Worm (Caenorhabditis elegans): ENCODE results near the gene natc-1.
A peak's percentile ranks its signal among the peaks of the same experiment; 100 is the strongest.

natc-1 gene

ce11 chrV:8462074-8462473, at the start of gene natc-1, which contains the start of gene dnj-22:
Gene natc-1, plus strand, starts transcription at chrV:8462359.
Gene dnj-22, minus strand, starts transcription at chrV:8462120.
- peak; percentile 45 for TF ChIP-seq ceh-82 (tag; optimal IDR thresholded peaks at IDR 0.05)
- no peak for TF ChIP-seq nhr-237 (tag; optimal IDR thresholded peaks at IDR 0.05)
- TF ChIP-seq lin-39 (tag; optimal IDR thresholded peaks at IDR 0.05), result peak; percentile 73
- no peak for TF ChIP-seq daf-12 (tag; optimal IDR thresholded peaks at IDR 0.05)
- no peak for TF ChIP-seq nhr-76 (tag; optimal IDR thresholded peaks at IDR 0.05)
- TF ChIP-seq nhr-23 (tag; optimal IDR thresholded peaks at IDR 0.05), result peak; percentile 95
- peak; percentile 19 for TF ChIP-seq hmg-11 (tag; optimal IDR thresholded peaks at IDR 0.05)
- TF ChIP-seq mml-1 (tag; optimal IDR thresholded peaks at IDR 0.05), result no peak
- TF ChIP-seq nfya-1 (tag; optimal IDR thresholded peaks at IDR 0.05; ENCODE audit: insufficient read depth), result peak; percentile 82
- peak; percentile 62 for TF ChIP-seq nhr-25 (tag; optimal IDR thresholded peaks at IDR 0.05)
- TF ChIP-seq fkh-10 (GFP tag; optimal IDR thresholded peaks at IDR 0.05), result peak; percentile 54
- no peak for TF ChIP-seq eor-1 (tag; optimal IDR thresholded peaks at IDR 0.05)
- no peak for TF ChIP-seq zag-1 (tag; optimal IDR thresholded peaks at IDR 0.05)
- TF ChIP-seq ceh-28 (tag; optimal IDR thresholded peaks at IDR 0.05), result peak; percentile 15
- TF ChIP-seq pqm-1 (tag; optimal IDR thresholded peaks at IDR 0.05), result peak; percentile 53
- peak; percentile 92 for TF ChIP-seq R02D3.7 (tag; optimal IDR thresholded peaks at IDR 0.05)
- TF ChIP-seq ztf-4 (tag; optimal IDR thresholded peaks at IDR 0.05), result no peak
- TF ChIP-seq lin-15B (tag; optimal IDR thresholded peaks at IDR 0.05), result peak; percentile 91
- peak; percentile 3 for TF ChIP-seq nhr-43 (tag; optimal IDR thresholded peaks at IDR 0.05; ENCODE audit: poor library complexity, severe bottlenecking)
- TF ChIP-seq elt-2 (tag; optimal IDR thresholded peaks at IDR 0.05), result peak; percentile 12
- TF ChIP-seq egl-5 (tag; optimal IDR thresholded peaks at IDR 0.05), result peak; percentile 74
- TF ChIP-seq snpc-4 (tag; optimal IDR thresholded peaks at IDR 0.05), result peak; percentile 92
- TF ChIP-seq pha-4 (tag; optimal IDR thresholded peaks at IDR 0.05), result peak; percentile 97

- TF ChIP-seq nhr-76 (tag; optimal IDR thresholded peaks at IDR 0.05) (no peak), ceh-82 (tag; optimal IDR thresholded peaks at IDR 0.05) (no peak), nfya-1 (tag; optimal IDR thresholded peaks at IDR 0.05; ENCODE audit: insufficient read depth) (no peak)
Measured at ce11 chrV:8413432-8414021, 48.6 kb upstream of the natc-1 start, which contains the start of gene vha-18. Gene vha-18, minus strand, starts transcription at chrV:8413482.

- no peak for TF ChIP-seq jun-1 (tag; optimal IDR thresholded peaks at IDR 0.05)
- no peak for TF ChIP-seq pha-4 (tag; optimal IDR thresholded peaks at IDR 0.05)
- TF ChIP-seq zag-1 (tag; optimal IDR thresholded peaks at IDR 0.05), result no peak
- TF ChIP-seq nhr-77 (tag; optimal IDR thresholded peaks at IDR 0.05), result no peak
- TF ChIP-seq snpc-4 (tag; optimal IDR thresholded peaks at IDR 0.05), result no peak
- TF ChIP-seq nhr-11 (tag; optimal IDR thresholded peaks at IDR 0.05), result no peak
Measured at ce11 chrV:8414036-8414728, 48.0 kb upstream of the natc-1 start, which contains the start of gene pos-1. Gene pos-1, plus strand, starts transcription at chrV:8414086.

ce11 chrV:8415113-8415530, 47.0 kb upstream of the natc-1 start:
- TF ChIP-seq ceh-9 (tag; optimal IDR thresholded peaks at IDR 0.05) (no peak), pqm-1 (tag; optimal IDR thresholded peaks at IDR 0.05) (no peak), fos-1 (tag; optimal IDR thresholded peaks at IDR 0.05) (no peak), hmg-11 (tag; optimal IDR thresholded peaks at IDR 0.05) (no peak), egl-27 (tag; optimal IDR thresholded peaks at IDR 0.05) (no peak), ztf-11 (tag; optimal IDR thresholded peaks at IDR 0.05) (no peak), nhr-67 (tag; optimal IDR thresholded peaks at IDR 0.05) (no peak), elt-1 (tag; optimal IDR thresholded peaks at IDR 0.05) (no peak), nhr-77 (tag; optimal IDR thresholded peaks at IDR 0.05) (no peak), snpc-4 (tag; optimal IDR thresholded peaks at IDR 0.05) (no peak), eor-1 (tag; optimal IDR thresholded peaks at IDR 0.05) (no peak), unc-62 (GFP tag; optimal IDR thresholded peaks at IDR 0.05) (no peak), nhr-11 (tag; optimal IDR thresholded peaks at IDR 0.05) (no peak), nhr-23 (tag; optimal IDR thresholded peaks at IDR 0.05) (no peak), nhr-25 (tag; optimal IDR thresholded peaks at IDR 0.05) (no peak), nhr-237 (tag; optimal IDR thresholded peaks at IDR 0.05) (no peak)

Measured in whole organism, L3 larva.